Fruit fly (Drosophila melanogaster) whole organism, embryonic: ENCODE measurements around the gene CAH6.

ENCODE experiments used
- CG3407 ChIP-seq: fragments of 200-800 bp; sonication (Bioruptor generic); optimal IDR thresholded peaks from 2 replicates; lab custom pipeline; 2018; ENCODE audit warnings: missing biosample characterization, mild to moderate bottlenecking, missing genetic modification characterization
- HLH4C ChIP-seq: fragments of 200-800 bp; sonication (Bioruptor generic); IDR thresholded peaks from 3 replicates; pipeline ENCODE4 v1.3.6; 2022; ENCODE audit warnings: missing biosample characterization, missing genetic modification characterization; ENCODE audit not compliant: partially characterized antibody
- Hr39 ChIP-seq: fragments of >200 bp; optimal IDR thresholded peaks from 2 replicates; lab custom pipeline; 2017
- pho ChIP-seq: fragments of 200-800 bp; sonication (Bioruptor generic); optimal IDR thresholded peaks from 2 replicates; lab custom pipeline; 2016; ENCODE audit warnings: missing biosample characterization, missing genetic modification characterization
- ro ChIP-seq: fragments of 200-800 bp; sonication (Bioruptor generic); IDR thresholded peaks from 2 replicates; pipeline ENCODE4 v1.3.6; 2022; ENCODE audit warnings: missing biosample characterization, missing genetic modification characterization
- sd ChIP-seq: fragments of 200-800 bp; sonication (Bioruptor generic); optimal IDR thresholded peaks from 3 replicates; lab custom pipeline; 2018; ENCODE audit warnings: missing biosample characterization, mild to moderate bottlenecking, missing genetic modification characterization, moderate library complexity

DNA sequence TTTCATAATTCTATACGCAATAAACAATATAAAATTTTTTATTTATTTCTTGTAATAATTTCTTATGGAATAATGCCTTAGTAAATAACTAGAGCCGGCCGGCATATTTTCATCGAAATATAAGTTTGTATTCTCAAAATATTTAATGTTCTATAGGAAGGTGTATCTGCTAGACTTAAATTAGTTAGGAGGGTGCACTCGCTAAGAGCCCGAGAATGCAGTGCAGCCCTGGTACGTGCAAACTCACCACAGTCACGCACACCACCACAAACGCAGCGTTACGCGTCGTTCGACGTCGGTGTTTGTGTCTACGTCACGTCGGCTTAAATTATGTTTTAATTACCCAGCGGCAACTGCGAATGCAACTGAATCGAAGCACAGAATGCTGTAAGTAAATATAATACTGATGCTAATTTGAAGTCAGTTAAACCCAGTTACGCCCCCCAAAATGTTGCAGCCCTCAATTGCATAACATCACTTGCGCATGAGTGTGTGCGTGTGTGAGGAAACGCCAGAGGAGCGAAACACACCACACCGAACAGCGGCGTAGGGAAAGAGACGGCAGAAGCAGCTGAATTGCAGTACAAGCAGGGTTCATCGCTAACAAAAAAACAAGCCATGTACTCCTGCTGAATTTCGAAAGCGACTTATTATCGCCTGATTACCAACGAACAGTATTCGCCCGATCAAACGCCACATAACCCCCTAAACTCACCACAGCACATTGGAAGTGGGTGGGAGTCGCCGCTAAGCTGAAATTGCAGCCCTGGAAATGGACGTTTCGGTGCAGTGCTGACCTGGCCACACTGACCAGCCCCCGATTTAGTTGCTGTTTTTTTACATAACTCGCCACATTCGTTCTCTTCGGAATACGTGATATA, 36.7 kb upstream of the CAH6 start, which contains the start of gene CG12054:
- TF ChIP-seq ro (GFP tag; lab: Robert Waterston, UW), result no peak
- TF ChIP-seq HLH4C (GFP tag; lab: Robert Waterston, UW), result no peak
- TF ChIP-seq Hr39 (lab: Kevin White, UChicago), result no peak
- TF ChIP-seq pho (GFP tag; lab: Kevin White, UChicago), result no peak
- peak; percentile 59 for TF ChIP-seq sd
- no peak for TF ChIP-seq CG3407
